Worm (Caenorhabditis elegans): ENCODE measurements around the gene C15H11.11.

DNA sequence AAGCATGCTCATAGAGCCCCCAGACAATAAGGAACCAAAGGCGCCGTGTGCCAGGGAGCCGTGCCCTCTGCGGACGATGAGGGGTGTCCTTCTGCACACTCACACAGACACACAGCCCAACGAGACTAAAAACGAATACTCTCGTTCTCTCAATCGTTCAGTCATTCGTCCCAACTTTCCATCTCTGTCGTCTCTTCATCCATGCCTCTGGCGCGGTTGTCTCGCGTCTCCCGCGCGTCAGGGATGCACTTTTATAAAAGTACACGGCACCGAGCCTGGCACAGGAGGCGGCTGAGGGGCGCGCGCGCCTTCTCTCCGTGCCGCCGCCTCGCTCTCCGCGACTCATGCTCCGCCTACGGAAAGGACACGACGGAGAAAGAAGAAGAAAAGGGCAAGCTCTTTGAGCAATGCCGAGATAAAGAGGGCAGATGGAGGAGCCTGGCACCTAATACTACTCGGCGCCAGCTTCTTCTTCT lies 48.8 kb upstream of the C15H11.11 start:
- no peak for TF ChIP-seq tbx-8 (GFP tag; optimal IDR thresholded peaks at IDR 0.05)
- no peak for TF ChIP-seq unc-39 (tag; optimal IDR thresholded peaks at IDR 0.05)
- no peak for TF ChIP-seq nhr-12 (tag; optimal IDR thresholded peaks at IDR 0.05)
- TF ChIP-seq nhr-76 (tag; optimal IDR thresholded peaks at IDR 0.05) = no peak

Data from whole organism, mixed stage, embryonic.